Worm (Caenorhabditis elegans): ENCODE results near the gene clec-40.

The clec-40 gene

ce11 chrV:16794079-16794478, 46.8 kb downstream of the clec-40 start:
- TF ChIP-seq cog-1 (tag; optimal IDR thresholded peaks at IDR 0.05) (no peak), klf-2 (GFP tag; conservative IDR thresholded peaks at IDR 0.05) (no peak), med-1 (GFP tag; optimal IDR thresholded peaks at IDR 0.05; ENCODE audit: insufficient read depth) (no peak), ztf-29 (GFP tag; IDR thresholded peaks at IDR 0.05) (no peak)

DNA sequence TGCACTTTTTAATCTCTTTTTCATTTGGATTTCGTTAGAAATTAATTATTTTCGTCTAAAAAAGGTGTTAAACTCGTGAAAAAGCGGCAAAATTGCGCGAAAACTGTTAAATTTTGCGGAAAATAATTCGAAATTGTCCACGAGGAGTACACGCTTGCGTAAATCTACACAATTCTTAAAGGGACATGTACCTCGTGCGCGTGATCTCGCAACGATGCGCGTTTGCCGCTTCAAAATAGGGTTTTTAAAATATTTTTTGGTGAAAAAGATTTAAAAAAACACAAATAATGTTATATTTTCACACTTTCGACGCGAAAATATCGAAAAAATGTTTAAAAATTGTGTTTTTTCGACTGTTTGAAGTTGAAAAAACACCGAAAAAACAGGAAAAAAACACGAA, 47.5 kb downstream of the clec-40 start:
- TF ChIP-seq cog-1 (tag; optimal IDR thresholded peaks at IDR 0.05) (no peak), T22C8.4 (GFP tag; IDR thresholded peaks at IDR 0.05) (no peak), ztf-23 (GFP tag; IDR thresholded peaks at IDR 0.05) (no peak), klf-2 (GFP tag; conservative IDR thresholded peaks at IDR 0.05) (no peak), flt-1 (GFP tag; IDR thresholded peaks at IDR 0.05) (no peak), tab-1 (GFP tag; IDR thresholded peaks at IDR 0.05) (no peak)

ce11 chrV:16792717-16793116, 48.1 kb downstream of the clec-40 start:
- no peak for TF ChIP-seq ref-1 (GFP tag; conservative IDR thresholded peaks at IDR 0.05)
- no peak for TF ChIP-seq T22C8.4 (GFP tag; IDR thresholded peaks at IDR 0.05)
- no peak for TF ChIP-seq ztf-23 (GFP tag; IDR thresholded peaks at IDR 0.05)
- TF ChIP-seq flt-1 (GFP tag; IDR thresholded peaks at IDR 0.05): no peak
- TF ChIP-seq klf-2 (GFP tag; conservative IDR thresholded peaks at IDR 0.05): no peak
- no peak for TF ChIP-seq cog-1 (tag; optimal IDR thresholded peaks at IDR 0.05)
- no peak for TF ChIP-seq med-1 (GFP tag; optimal IDR thresholded peaks at IDR 0.05; ENCODE audit: insufficient read depth)
- TF ChIP-seq ztf-29 (GFP tag; IDR thresholded peaks at IDR 0.05): no peak
- no peak for TF ChIP-seq tab-1 (GFP tag; IDR thresholded peaks at IDR 0.05)

Measured in whole organism, midembryonic.